Worm (Caenorhabditis elegans) whole organism, L1 larva: ENCODE data around the gene his-71.
A peak's percentile ranks its signal among the peaks of the same experiment; 100 is the strongest.

ENCODE experiments used
- C16A3.4 ChIP-seq: fragments of 150-350 bp; optimal IDR thresholded peaks from 2 replicates; lab custom pipeline; 2014; ENCODE audit warnings: missing biosample characterization, missing genetic modification characterization
- blmp-1 ChIP-seq: fragments of 150-350 bp; optimal IDR thresholded peaks from 2 replicates; lab custom pipeline; 2014; ENCODE audit warnings: missing biosample characterization, missing genetic modification characterization
- ceh-63 ChIP-seq: fragments of 200-800 bp; sonication (Bioruptor generic); optimal IDR thresholded peaks from 2 replicates; lab custom pipeline; 2018; ENCODE audit warnings: mild to moderate bottlenecking, missing genetic modification characterization, missing compliant biosample characterization
- ceh-8 ChIP-seq: fragments of 200-800 bp; sonication (Bioruptor generic); optimal IDR thresholded peaks from 2 replicates; lab custom pipeline; 2018; ENCODE audit warnings: mild to moderate bottlenecking, missing genetic modification characterization, moderate library complexity, missing compliant biosample characterization
- ceh-82 ChIP-seq, 3 experiments: fragments of 150-350 bp in 1 of 3; sonication (generic microtip) in 2 of 3; optimal IDR thresholded peaks; 2 replicates each; lab custom pipeline; 2014 to 2017; ENCODE audit warnings: missing biosample characterization in 3 of 3, missing genetic modification characterization in 3 of 3
- ceh-90 ChIP-seq: sonication (generic microtip); optimal IDR thresholded peaks from 2 replicates; lab custom pipeline; 2016; ENCODE audit warnings: missing genetic modification characterization, missing compliant biosample characterization
- ces-1 ChIP-seq: fragments of 150-350 bp; optimal IDR thresholded peaks from 2 replicates; lab custom pipeline; 2014; ENCODE audit warnings: missing biosample characterization, missing genetic modification reagents, missing genetic modification characterization
- dpl-1 ChIP-seq, 3 experiments: fragments of 150-350 bp in 2 of 3; sonication (generic microtip) in 1 of 3; optimal IDR thresholded peaks; 2 replicates each; lab custom pipeline; 2014 to 2017; ENCODE audit warnings: missing biosample characterization in 3 of 3, missing genetic modification characterization in 3 of 3, missing genetic modification reagents in 3 of 3
- efl-3 ChIP-seq: fragments of 200-800 bp; sonication (Bioruptor generic); optimal IDR thresholded peaks from 2 replicates; lab custom pipeline; 2018; ENCODE audit warnings: mild to moderate bottlenecking, missing genetic modification characterization, missing compliant biosample characterization
- egl-27 ChIP-seq, 2 experiments: fragments of 150-350 bp in 1 of 2; sonication (generic microtip); optimal IDR thresholded peaks; 3 replicates each; lab custom pipeline; 2017 to 2018; ENCODE audit warnings: missing biosample characterization in 2 of 2, missing genetic modification characterization in 2 of 2, missing genetic modification reagents in 2 of 2
- elt-3 ChIP-seq, 6 experiments: fragments of 150-350 bp in 1 of 6; sonication (generic microtip); optimal IDR thresholded peaks; 2 replicates each; lab custom pipeline; 2017 to 2018; ENCODE audit warnings: missing biosample characterization in 6 of 6, missing genetic modification characterization in 6 of 6, inconsistent platforms in 1 of 6
- fkh-10 ChIP-seq: sonication (generic microtip); optimal IDR thresholded peaks from 2 replicates; lab custom pipeline; 2017; ENCODE audit warnings: missing biosample characterization, missing genetic modification reagents, missing genetic modification characterization
- fkh-8 ChIP-seq: sonication (generic microtip); optimal IDR thresholded peaks from 2 replicates; lab custom pipeline; 2016; ENCODE audit warnings: mild to moderate bottlenecking, missing genetic modification characterization, missing compliant biosample characterization
- hlh-17 ChIP-seq: fragments of 200-800 bp; sonication (Bioruptor generic); optimal IDR thresholded peaks from 2 replicates; lab custom pipeline; 2018; ENCODE audit warnings: missing genetic modification characterization, mild to moderate bottlenecking, missing compliant biosample characterization, moderate library complexity, borderline replicate concordance
- irx-1 ChIP-seq: sonication (generic microtip); optimal IDR thresholded peaks from 2 replicates; lab custom pipeline; 2016; ENCODE audit warnings: missing genetic modification characterization, missing compliant biosample characterization
- lin-14 ChIP-seq: fragments of 200-800 bp; sonication (Bioruptor generic); optimal IDR thresholded peaks from 2 replicates; lab custom pipeline; 2018; ENCODE audit warnings: mild to moderate bottlenecking, missing genetic modification characterization, moderate library complexity, missing compliant biosample characterization
- lin-35 ChIP-seq, 2 experiments: fragments of 150-350 bp; optimal IDR thresholded peaks; 2 replicates each; lab custom pipeline; 2014; ENCODE audit warnings: missing biosample characterization in 2 of 2, missing genetic modification characterization in 2 of 2, missing genetic modification reagents in 2 of 2
- mdl-1 ChIP-seq, 2 experiments: fragments of 150-350 bp; optimal IDR thresholded peaks; 2 replicates each; lab custom pipeline; 2014 to 2017; ENCODE audit warnings: missing biosample characterization in 2 of 2, missing genetic modification characterization in 2 of 2, inconsistent platforms in 1 of 2
- mep-1 ChIP-seq: fragments of 150-350 bp; optimal IDR thresholded peaks from 2 replicates; lab custom pipeline; 2014; ENCODE audit warnings: missing biosample characterization, missing genetic modification characterization
- nhr-11 ChIP-seq: fragments of 150-350 bp; optimal IDR thresholded peaks from 2 replicates; lab custom pipeline; 2014; ENCODE audit warnings: missing biosample characterization, missing genetic modification characterization
- nhr-20 ChIP-seq: sonication (generic microtip); optimal IDR thresholded peaks from 2 replicates; lab custom pipeline; 2016; ENCODE audit warnings: mild to moderate bottlenecking, missing genetic modification characterization, missing compliant biosample characterization
- nhr-237 ChIP-seq: fragments of 150-350 bp; optimal IDR thresholded peaks from 2 replicates; lab custom pipeline; 2014; ENCODE audit warnings: missing biosample characterization, missing genetic modification characterization
- nhr-47 ChIP-seq: sonication (generic microtip); optimal IDR thresholded peaks from 2 replicates; lab custom pipeline; 2016; ENCODE audit warnings: mild to moderate bottlenecking, missing genetic modification characterization, moderate library complexity, missing compliant biosample characterization
- nhr-71 ChIP-seq: sonication (generic microtip); optimal IDR thresholded peaks from 2 replicates; lab custom pipeline; 2016; ENCODE audit warnings: mild to moderate bottlenecking, missing genetic modification characterization, moderate library complexity, missing compliant biosample characterization
- nhr-76 ChIP-seq: sonication (generic microtip); optimal IDR thresholded peaks from 2 replicates; lab custom pipeline; 2017; ENCODE audit warnings: missing biosample characterization, missing genetic modification characterization
- nhr-84 ChIP-seq: sonication (generic microtip); optimal IDR thresholded peaks from 2 replicates; lab custom pipeline; 2017; ENCODE audit warnings: missing biosample characterization, missing genetic modification characterization
- nhr-85 ChIP-seq: sonication (generic microtip); peaks from one replicate; lab custom pipeline; 2016; ENCODE audit warnings: missing genetic modification characterization, inconsistent platforms, missing compliant biosample characterization
- pag-3 ChIP-seq: sonication (generic microtip); optimal IDR thresholded peaks from 2 replicates; lab custom pipeline; 2017; ENCODE audit warnings: missing genetic modification characterization, mild to moderate bottlenecking, missing compliant biosample characterization, antibody characterized with exemption, borderline replicate concordance; ENCODE audit not compliant: insufficient read depth
- pqm-1 ChIP-seq: sonication (generic microtip); optimal IDR thresholded peaks from 3 replicates; lab custom pipeline; 2017; ENCODE audit warnings: missing biosample characterization, missing genetic modification characterization
- skn-1 ChIP-seq: fragments of 150-350 bp; optimal IDR thresholded peaks from 2 replicates; lab custom pipeline; 2014; ENCODE audit warnings: missing biosample characterization, missing genetic modification characterization
- snu-23 ChIP-seq: sonication (generic microtip); optimal IDR thresholded peaks from 2 replicates; lab custom pipeline; 2016; ENCODE audit warnings: missing genetic modification characterization, missing compliant biosample characterization
- sox-4 ChIP-seq: sonication (generic microtip); optimal IDR thresholded peaks from 2 replicates; lab custom pipeline; 2016; ENCODE audit warnings: missing genetic modification characterization, missing compliant biosample characterization
- tlp-1 ChIP-seq: fragments of 150-350 bp; optimal IDR thresholded peaks from 2 replicates; lab custom pipeline; 2014; ENCODE audit warnings: missing biosample characterization, missing genetic modification characterization
- unc-130 ChIP-seq: fragments of 150-350 bp; optimal IDR thresholded peaks from 2 replicates; lab custom pipeline; 2017; ENCODE audit warnings: missing biosample characterization, missing genetic modification characterization, inconsistent platforms
- unc-62 ChIP-seq: fragments of 150-350 bp; optimal IDR thresholded peaks from 2 replicates; lab custom pipeline; 2014; ENCODE audit warnings: missing biosample characterization, missing genetic modification reagents, missing genetic modification characterization
- unc-98 ChIP-seq: fragments of 200-800 bp; sonication (Bioruptor generic); IDR thresholded peaks from 2 replicates; pipeline ENCODE4 v1.3.6; 2022; ENCODE audit warnings: missing genetic modification characterization, missing compliant biosample characterization
- vab-15 ChIP-seq: sonication (generic microtip); optimal IDR thresholded peaks from 2 replicates; lab custom pipeline; 2017; ENCODE audit warnings: missing genotype, mild to moderate bottlenecking, missing genetic modification characterization, missing compliant biosample characterization
- zag-1 ChIP-seq: fragments of 150-350 bp; optimal IDR thresholded peaks from 2 replicates; lab custom pipeline; 2014; ENCODE audit warnings: missing biosample characterization, missing genetic modification characterization
- ztf-11 ChIP-seq, 2 experiments: sonication (generic microtip); optimal IDR thresholded peaks; 2 replicates each; lab custom pipeline; 2016 to 2017; ENCODE audit warnings: missing genetic modification characterization in 2 of 2, missing biosample characterization in 1 of 2, missing compliant biosample characterization in 1 of 2
- ztf-4 ChIP-seq: fragments of 150-350 bp; optimal IDR thresholded peaks from 2 replicates; lab custom pipeline; 2014; ENCODE audit warnings: missing biosample characterization, missing genetic modification characterization

his-71 gene

ce11 chrX:7942675-7943074 lies 39.2 kb downstream of the his-71 start:
- TF ChIP-seq ceh-8 (GFP tag; lab: Kevin White, UChicago), result no peak
- TF ChIP-seq fkh-8, result no peak
- no peak for TF ChIP-seq ztf-4
- TF ChIP-seq tlp-1 (tag; lab: Kevin White, UChicago), result no peak
- no peak for TF ChIP-seq irx-1 (tag; lab: Kevin White, UChicago)
- TF ChIP-seq skn-1 (tag; lab: Kevin White, UChicago), result no peak
- no peak for TF ChIP-seq efl-3 (GFP tag; lab: Kevin White, UChicago)
- no peak for TF ChIP-seq unc-62 (GFP tag; lab: Kevin White, UChicago)
- TF ChIP-seq ceh-82 (tag; optimal IDR thresholded peaks at IDR 0.05; lab: Kevin White, UChicago), result no peak
- TF ChIP-seq nhr-11 (tag; lab: Kevin White, UChicago), result no peak
- no peak for TF ChIP-seq pag-3
- TF ChIP-seq zag-1 (tag; lab: Kevin White, UChicago), result no peak
- no peak for TF ChIP-seq nhr-76 (tag; lab: Kevin White, UChicago)
- TF ChIP-seq unc-98 (GFP tag; lab: Robert Waterston, UW), result no peak
- TF ChIP-seq egl-27 (tag; optimal IDR thresholded peaks at IDR 0.05; lab: Kevin White, UChicago), result no peak
- TF ChIP-seq vab-15 (tag; lab: Kevin White, UChicago), result no peak
- no peak for TF ChIP-seq nhr-47 (tag; lab: Kevin White, UChicago)
- no peak for TF ChIP-seq nhr-85
- TF ChIP-seq ceh-90 (tag; lab: Kevin White, UChicago), result no peak
- no peak for TF ChIP-seq nhr-237
- TF ChIP-seq, all 84 proteins: peak for 0

ce11 chrX:7932453-7932852 lies 49.4 kb downstream of the his-71 start:
- TF ChIP-seq unc-130 (tag; lab: Kevin White, UChicago) (peak; percentile 69), snu-23 (GFP tag; lab: Kevin White, UChicago) (no peak), C16A3.4 (peak; percentile 26), mep-1 (tag; lab: Kevin White, UChicago) (no peak), elt-3 (tag; optimal IDR thresholded peaks at IDR 0.05; lab: Kevin White, UChicago) (peak in 1 of 6 experiments; percentile 77), vab-15 (tag; lab: Kevin White, UChicago) (peak; percentile 66), fkh-10 (GFP tag; lab: Kevin White, UChicago) (no peak), nhr-85 (peak; percentile 74), blmp-1 (tag; lab: Kevin White, UChicago) (peak; percentile 70), sox-4 (tag; lab: Kevin White, UChicago) (no peak), nhr-11 (tag; lab: Kevin White, UChicago) (no peak), mdl-1 (tag; optimal IDR thresholded peaks at IDR 0.05; lab: Kevin White, UChicago) (peak in 1 of 2 experiments; percentile 77), lin-14 (GFP tag; lab: Kevin White, UChicago) (no peak), dpl-1 (GFP tag; optimal IDR thresholded peaks at IDR 0.05; lab: Kevin White, UChicago) (no peak), ztf-11 (tag; optimal IDR thresholded peaks at IDR 0.05; lab: Kevin White, UChicago) (no peak), ceh-90 (tag; lab: Kevin White, UChicago) (no peak), ceh-63 (GFP tag; lab: Kevin White, UChicago) (no peak), pqm-1 (tag; lab: Kevin White, UChicago) (no peak), nhr-71 (tag; lab: Kevin White, UChicago) (peak; percentile 35), skn-1 (tag; lab: Kevin White, UChicago) (no peak), ces-1 (GFP tag; lab: Kevin White, UChicago) (no peak), pag-3 (no peak), nhr-20 (peak; percentile 56), hlh-17 (GFP tag; lab: Kevin White, UChicago) (no peak), lin-35 (GFP tag; optimal IDR thresholded peaks at IDR 0.05; lab: Kevin White, UChicago) (peak in 1 of 2 experiments; percentile 55), nhr-84 (tag; lab: Kevin White, UChicago) (no peak)
